Fruit fly (Drosophila melanogaster) whole organism, adult: ENCODE results near the gene CG9702.

Source experiments
- CG1620 ChIP-seq: fragments of 200-800 bp; sonication (Bioruptor generic); optimal IDR thresholded peaks from 2 replicates; lab custom pipeline; 2016; ENCODE audit warnings: missing biosample characterization, missing genetic modification characterization
- cnc ChIP-seq, 2 experiments: fragments of >200 bp; optimal IDR thresholded peaks; 2 replicates each; lab custom pipeline; 2017
- toe ChIP-seq: fragments of 200-800 bp; sonication (Bioruptor generic); optimal IDR thresholded peaks from 2 replicates; lab custom pipeline; 2016; ENCODE audit warnings: missing biosample characterization, missing genetic modification characterization

DNA sequence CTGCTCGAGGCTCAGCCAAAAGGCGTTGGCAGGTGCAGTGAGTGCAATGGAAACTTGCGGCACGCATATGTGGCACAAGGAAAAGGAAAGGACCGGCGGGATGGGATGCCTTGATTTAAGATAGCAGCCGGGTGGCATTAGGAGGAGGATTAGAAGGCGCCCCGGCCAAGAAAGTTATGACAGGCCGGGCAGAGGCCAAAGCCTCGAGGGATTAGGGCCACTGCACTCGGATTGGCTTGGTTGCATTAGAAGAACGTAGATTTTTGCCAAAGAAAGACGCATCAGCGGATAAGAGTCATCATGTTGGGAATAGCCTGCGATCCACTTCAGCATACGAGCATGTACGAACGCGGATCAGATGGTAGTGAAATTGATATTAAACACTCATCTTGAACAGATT is 17.5 kb downstream of the CG9702 start, which contains the start of gene CG31019:
- TF ChIP-seq cnc (optimal IDR thresholded peaks at IDR 0.05; lab: Kevin White, UChicago) (no peak), toe (GFP tag; lab: Kevin White, UChicago) (no peak), CG1620 (no peak)
